Worm (Caenorhabditis elegans) whole organism, midembryonic: Measurements from ENCODE around the gene F48D6.4.
"Not testable (repeated sequence)": the region's sequence is repeated elsewhere in the genome, so short reads cannot be mapped to it uniquely, and the experiment has no call there.

Source experiments
- T22C8.4 ChIP-seq: fragments of 200-800 bp; sonication (Bioruptor generic); IDR thresholded peaks from 2 replicates; pipeline ENCODE4 v1.3.6; 2022; ENCODE audit warnings: missing genetic modification characterization, missing compliant biosample characterization
- cog-1 ChIP-seq: sonication (generic microtip); optimal IDR thresholded peaks from 2 replicates; lab custom pipeline; 2016; ENCODE audit warnings: missing genetic modification characterization, missing compliant biosample characterization
- flt-1 ChIP-seq: fragments of 200-800 bp; sonication (Bioruptor generic); IDR thresholded peaks from 2 replicates; pipeline ENCODE4 v1.3.6; 2022; ENCODE audit warnings: missing genetic modification characterization, missing compliant biosample characterization
- med-1 ChIP-seq: sonication (generic microtip); optimal IDR thresholded peaks from 2 replicates; lab custom pipeline; 2017; ENCODE audit warnings: missing genetic modification characterization, mild to moderate bottlenecking, missing compliant biosample characterization, antibody characterized with exemption, missing genetic modification reagents; ENCODE audit not compliant: insufficient read depth
- ref-1 ChIP-seq: fragments of 200-800 bp; sonication (Bioruptor generic); conservative IDR thresholded peaks from 2 replicates; pipeline ENCODE4 v1.3.6; 2022; ENCODE audit warnings: missing genetic modification reagents, missing genetic modification characterization, missing compliant biosample characterization
- tab-1 ChIP-seq: fragments of 200-800 bp; sonication (Bioruptor generic); IDR thresholded peaks from 2 replicates; pipeline ENCODE4 v1.3.6; 2022; ENCODE audit warnings: missing genetic modification characterization, missing compliant biosample characterization
- ztf-23 ChIP-seq: fragments of 200-800 bp; sonication (Bioruptor generic); IDR thresholded peaks from 2 replicates; pipeline ENCODE4 v1.3.6; 2022; ENCODE audit warnings: missing genetic modification reagents, missing genetic modification characterization, missing compliant biosample characterization

Gene F48D6.4

DNA sequence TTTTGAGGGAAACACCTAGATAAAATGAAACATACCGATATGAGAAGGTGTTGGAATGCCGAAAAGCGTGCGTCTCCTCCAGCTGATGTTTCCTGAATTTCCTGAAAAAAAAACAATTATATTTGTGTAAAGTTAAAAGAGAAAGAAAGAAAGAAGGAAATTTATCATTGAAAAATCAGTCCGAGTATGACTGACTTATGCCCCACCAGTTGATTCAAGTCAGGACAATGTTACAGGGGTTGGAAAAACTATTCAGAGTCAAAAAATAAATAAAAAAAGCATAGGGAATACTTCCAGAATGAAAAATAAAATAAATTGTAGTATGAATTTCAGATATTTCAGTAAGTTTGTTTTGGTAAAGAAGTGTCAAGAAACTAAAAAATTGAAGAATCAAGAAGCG, 39.6 kb downstream of the F48D6.4 start, which contains the start of gene F20B6.9:
F20B6.9 (minus strand) TSS at position 101 of the 400 bp plus-strand sequence.
- not testable (repeated sequence) for TF ChIP-seq ref-1 (GFP tag; lab: Robert Waterston, UW); ztf-23; flt-1 (GFP tag; lab: Robert Waterston, UW)

ce11 chrX:4202114-4202513, 44.9 kb downstream of the F48D6.4 start, which contains the start of gene F20B6.6:
F20B6.6 (minus strand) TSS chrX:4202214.
- not testable (repeated sequence) for TF ChIP-seq flt-1, T22C8.4, tab-1 (GFP tag; lab: Robert Waterston, UW)

DNA sequence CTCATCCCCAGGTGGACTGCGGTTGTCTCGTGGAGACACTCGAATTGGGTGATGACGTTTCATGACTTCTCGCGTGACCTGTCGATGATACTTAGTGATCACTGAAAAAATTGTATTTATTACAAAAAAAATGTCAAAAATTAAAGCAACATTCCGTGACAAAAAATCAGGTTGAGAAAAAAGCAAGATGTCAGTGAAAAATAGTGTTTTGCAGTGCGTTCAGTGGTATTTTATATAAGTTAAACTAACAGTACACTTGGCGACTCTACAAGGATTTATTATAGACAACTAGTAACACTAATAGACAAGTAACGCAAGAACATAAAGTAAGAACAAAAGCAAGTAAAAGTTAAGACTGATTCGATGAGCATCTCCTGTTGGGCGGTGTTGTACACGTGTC, 47.2 kb downstream of the F48D6.4 start, which contains the start of gene F20B6.5:
F20B6.5 (minus strand) TSS at position 101 of the 400 bp plus-strand sequence.
- not testable (repeated sequence) for TF ChIP-seq med-1 (GFP tag; lab: Kevin White, UChicago); cog-1; flt-1 (GFP tag; lab: Robert Waterston, UW)
